Worm (Caenorhabditis elegans): ENCODE measurements around the gene H40L08.7.
A peak's percentile ranks its signal among the peaks of the same experiment; 100 is the strongest.

H40L08.7 gene

DNA sequence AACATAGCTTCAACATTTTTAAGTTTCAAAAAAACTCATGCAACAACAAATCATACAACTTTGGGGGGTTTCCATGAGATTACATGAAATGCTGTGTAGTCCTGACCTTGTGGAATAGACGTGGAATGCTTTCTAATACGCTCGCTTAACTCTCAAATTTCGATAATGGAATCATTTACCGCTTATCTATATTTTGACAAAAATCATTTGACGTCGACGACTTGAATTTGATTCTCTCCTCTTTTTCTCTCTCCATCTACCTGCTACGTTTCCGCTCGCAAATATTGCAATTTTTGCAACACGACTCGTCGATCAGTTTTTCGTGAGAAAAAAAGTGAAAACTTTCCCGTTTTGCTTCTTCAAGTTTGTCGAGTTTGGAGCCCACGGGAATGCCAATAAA, 11.6 kb upstream of the H40L08.7 start, which contains the start of gene flr-4:
TSS of gene flr-4 (plus strand) at position 275 of the 400 bp plus-strand sequence.
- TF ChIP-seq dve-1 (tag; optimal IDR thresholded peaks at IDR 0.05; ENCODE audit: insufficient read depth) (peak; percentile 28), duxl-1 (tag; optimal IDR thresholded peaks at IDR 0.05; ENCODE audit: poor library complexity) (no peak), skn-1 (tag; optimal IDR thresholded peaks at IDR 0.05) (no peak), Y105C5A.15 (GFP tag; IDR thresholded peaks at IDR 0.05) (no peak), nhr-77 (tag; optimal IDR thresholded peaks at IDR 0.05) (peak; percentile 17), pqm-1 (tag; optimal IDR thresholded peaks at IDR 0.05) (peak; percentile 62), madf-5 (GFP tag; IDR thresholded peaks at IDR 0.05) (no peak), daf-16 (GFP tag; optimal IDR thresholded peaks at IDR 0.05) (no peak), daf-16 (tag; optimal IDR thresholded peaks at IDR 0.05) (peak; percentile 33), dmd-6 (GFP tag; IDR thresholded peaks at IDR 0.05) (peak; percentile 81), nhr-28 (tag; optimal IDR thresholded peaks at IDR 0.05) (peak; percentile 54), hlh-30 (tag; optimal IDR thresholded peaks at IDR 0.05; ENCODE audit: insufficient read depth) (peak; percentile 20), hlh-11 (tag; optimal IDR thresholded peaks at IDR 0.05) (peak; percentile 16), Y75B8A.6 (GFP tag; IDR thresholded peaks at IDR 0.05) (no peak)

DNA sequence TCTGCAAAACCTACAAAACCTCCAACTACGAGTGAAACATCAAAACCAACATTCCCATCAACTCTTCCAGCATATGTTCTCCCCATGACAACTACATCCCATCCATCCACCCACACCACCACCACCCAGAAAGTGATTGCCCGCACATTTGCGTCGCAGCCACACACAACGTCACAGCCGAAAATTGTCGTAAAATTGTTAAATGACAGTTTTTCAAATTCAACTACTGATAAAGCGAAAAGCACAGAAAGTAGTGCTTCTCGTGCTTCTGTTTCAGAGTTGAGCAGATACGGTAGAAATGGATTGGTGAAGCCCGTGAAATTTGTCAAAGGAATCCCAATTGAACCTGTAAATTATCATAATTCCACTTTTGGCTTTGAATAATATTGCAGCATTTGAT, 10.2 kb upstream of the H40L08.7 start:
- TF ChIP-seq mep-1 (tag; optimal IDR thresholded peaks at IDR 0.05) (no peak), arid-1 (GFP tag; conservative IDR thresholded peaks at IDR 0.05) (no peak), fos-1 (tag; optimal IDR thresholded peaks at IDR 0.05) (no peak), F44E2.7 (GFP tag; IDR thresholded peaks at IDR 0.05) (no peak), Y5F2A.4 (GFP tag; optimal IDR thresholded peaks at IDR 0.05) (no peak), F49E8.2 (tag; optimal IDR thresholded peaks at IDR 0.05; ENCODE audit: borderline replicate concordance) (no peak), ZK337.2 (GFP tag; IDR thresholded peaks at IDR 0.05) (no peak), dve-1 (tag; optimal IDR thresholded peaks at IDR 0.05; ENCODE audit: insufficient read depth) (no peak), tra-1 (GFP tag; IDR thresholded peaks at IDR 0.05) (no peak), daf-19 (GFP tag; conservative IDR thresholded peaks at IDR 0.05) (no peak), dmd-6 (GFP tag; IDR thresholded peaks at IDR 0.05) (peak; percentile 38), daf-16 (GFP tag; optimal IDR thresholded peaks at IDR 0.05) (no peak), daf-16 (tag; optimal IDR thresholded peaks at IDR 0.05) (peak; percentile 0), R02D3.7 (tag; optimal IDR thresholded peaks at IDR 0.05) (no peak), pha-4 (GFP tag; IDR thresholded peaks at IDR 0.05) (no peak), pha-4 (tag; optimal IDR thresholded peaks at IDR 0.05) (no peak), hlh-11 (tag; optimal IDR thresholded peaks at IDR 0.05) (peak; percentile 39), mdl-1 (tag; optimal IDR thresholded peaks at IDR 0.05) (no peak), skn-1 (tag; optimal IDR thresholded peaks at IDR 0.05) (no peak), zag-1 (tag; optimal IDR thresholded peaks at IDR 0.05) (no peak), unc-62 (GFP tag; optimal IDR thresholded peaks at IDR 0.05 in 1 of 2) (peak in 1 of 2 experiments; percentile 30), unc-62 (tag; optimal IDR thresholded peaks at IDR 0.05) (no peak), lim-7 (GFP tag; IDR thresholded peaks at IDR 0.05) (no peak), zip-11 (GFP tag; IDR thresholded peaks at IDR 0.05) (no peak), zfp-2 (tag; optimal IDR thresholded peaks at IDR 0.05) (no peak), daf-12 (tag; optimal IDR thresholded peaks at IDR 0.05) (no peak), pqm-1 (tag; optimal IDR thresholded peaks at IDR 0.05) (peak; percentile 19)

DNA sequence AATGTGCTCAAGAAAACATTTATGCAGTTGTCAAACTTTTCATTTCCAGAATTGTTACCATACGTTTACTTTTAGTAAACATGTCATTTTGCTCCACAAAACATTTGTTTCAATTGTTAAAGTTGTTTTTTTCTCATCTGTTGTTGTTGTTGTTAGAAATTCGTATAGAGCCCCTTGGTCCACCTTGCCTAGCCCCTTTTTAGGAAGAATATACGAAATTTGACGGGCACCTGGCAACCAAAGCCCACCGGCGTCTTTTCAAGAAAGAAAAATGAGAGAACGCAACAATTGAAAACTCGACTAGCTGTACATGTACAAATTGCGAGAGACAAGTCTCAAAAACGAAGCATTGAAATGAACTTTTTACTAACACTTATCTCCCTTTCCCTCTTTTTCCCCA, 6.9 kb upstream of the H40L08.7 start, which contains the start of gene F09B12.5:
TSS of gene F09B12.5 (plus strand) at position 301 of the 400 bp plus-strand sequence.
- TF ChIP-seq ama-1 (optimal IDR thresholded peaks at IDR 0.05) (no peak), nhr-28 (tag; optimal IDR thresholded peaks at IDR 0.05) (no peak), Y48G9A.11 (GFP tag; IDR thresholded peaks at IDR 0.05) (no peak), lin-39 (tag; optimal IDR thresholded peaks at IDR 0.05) (no peak), ceh-32 (tag; optimal IDR thresholded peaks at IDR 0.05; ENCODE audit: poor library complexity) (no peak), hlh-30 (tag; optimal IDR thresholded peaks at IDR 0.05; ENCODE audit: insufficient read depth) (no peak)
